Worm (Caenorhabditis elegans) whole organism, midembryonic: ENCODE results near the gene C06A12.3.

ENCODE experiments used
- T22C8.4 ChIP-seq: fragments of 200-800 bp; sonication (Bioruptor generic); IDR thresholded peaks from 2 replicates; pipeline ENCODE4 v1.3.6; 2022; ENCODE audit warnings: missing genetic modification characterization, missing compliant biosample characterization
- cog-1 ChIP-seq: sonication (generic microtip); optimal IDR thresholded peaks from 2 replicates; lab custom pipeline; 2016; ENCODE audit warnings: missing genetic modification characterization, missing compliant biosample characterization
- flt-1 ChIP-seq: fragments of 200-800 bp; sonication (Bioruptor generic); IDR thresholded peaks from 2 replicates; pipeline ENCODE4 v1.3.6; 2022; ENCODE audit warnings: missing genetic modification characterization, missing compliant biosample characterization
- klf-2 ChIP-seq: fragments of 200-800 bp; sonication (Bioruptor generic); conservative IDR thresholded peaks from 2 replicates; pipeline ENCODE4 v1.3.6; 2022; ENCODE audit warnings: missing genetic modification reagents, missing genetic modification characterization, missing compliant biosample characterization
- med-1 ChIP-seq: sonication (generic microtip); optimal IDR thresholded peaks from 2 replicates; lab custom pipeline; 2017; ENCODE audit warnings: missing genetic modification characterization, mild to moderate bottlenecking, missing compliant biosample characterization, antibody characterized with exemption, missing genetic modification reagents; ENCODE audit not compliant: insufficient read depth
- ref-1 ChIP-seq: fragments of 200-800 bp; sonication (Bioruptor generic); conservative IDR thresholded peaks from 2 replicates; pipeline ENCODE4 v1.3.6; 2022; ENCODE audit warnings: missing genetic modification reagents, missing genetic modification characterization, missing compliant biosample characterization
- tab-1 ChIP-seq: fragments of 200-800 bp; sonication (Bioruptor generic); IDR thresholded peaks from 2 replicates; pipeline ENCODE4 v1.3.6; 2022; ENCODE audit warnings: missing genetic modification characterization, missing compliant biosample characterization
- ztf-23 ChIP-seq: fragments of 200-800 bp; sonication (Bioruptor generic); IDR thresholded peaks from 2 replicates; pipeline ENCODE4 v1.3.6; 2022; ENCODE audit warnings: missing genetic modification reagents, missing genetic modification characterization, missing compliant biosample characterization
- ztf-29 ChIP-seq: fragments of 200-800 bp; sonication (Bioruptor generic); IDR thresholded peaks from 2 replicates; pipeline ENCODE4 v1.3.6; 2022; ENCODE audit warnings: missing genetic modification reagents, missing genetic modification characterization, missing compliant biosample characterization

The C06A12.3 gene

ce11 chrIV:17437038-17437437 is 9.5 kb downstream of the C06A12.3 start, which contains the start of gene C06A12.8:
TSS of gene C06A12.8 (plus strand) at chrIV:17437338.
- TF ChIP-seq tab-1 (GFP tag; lab: Robert Waterston, UW) = no peak
- no peak for TF ChIP-seq cog-1 (tag; lab: Kevin White, UChicago)
- TF ChIP-seq klf-2 (GFP tag; lab: Robert Waterston, UW) = no peak
- TF ChIP-seq ztf-23 = no peak
- no peak for TF ChIP-seq flt-1 (GFP tag; lab: Robert Waterston, UW)
- no peak for TF ChIP-seq ref-1 (GFP tag; lab: Robert Waterston, UW)
- no peak for TF ChIP-seq ztf-29 (GFP tag; lab: Robert Waterston, UW)
- no peak for TF ChIP-seq med-1
- TF ChIP-seq T22C8.4 (GFP tag; lab: Robert Waterston, UW) = no peak

ce11 chrIV:17440001-17440400 is 12.5 kb downstream of the C06A12.3 start, which contains the start of gene C06A12.19:
TSS of gene C06A12.19 (minus strand) at chrIV:17440101.
- TF ChIP-seq tab-1 (GFP tag; lab: Robert Waterston, UW) (no peak), ref-1 (GFP tag; lab: Robert Waterston, UW) (no peak), ztf-23 (no peak), ztf-29 (GFP tag; lab: Robert Waterston, UW) (no peak)

- TF ChIP-seq ztf-23 (no peak), ztf-29 (GFP tag; lab: Robert Waterston, UW) (no peak), ref-1 (GFP tag; lab: Robert Waterston, UW) (no peak), T22C8.4 (GFP tag; lab: Robert Waterston, UW) (no peak), cog-1 (tag; lab: Kevin White, UChicago) (no peak), tab-1 (GFP tag; lab: Robert Waterston, UW) (no peak), med-1 (no peak), flt-1 (GFP tag; lab: Robert Waterston, UW) (no peak), klf-2 (GFP tag; lab: Robert Waterston, UW) (no peak)
These were observed 12.9 kb downstream of the C06A12.3 start, which contains the start of gene F08A7.1 for ce11 chrIV:17440417-17440816. TSS of gene F08A7.1 (plus strand) at chrIV:17440607.

- no peak for TF ChIP-seq T22C8.4 (GFP tag; lab: Robert Waterston, UW)
- no peak for TF ChIP-seq ztf-23
- TF ChIP-seq flt-1 (GFP tag; lab: Robert Waterston, UW) = no peak
- no peak for TF ChIP-seq klf-2 (GFP tag; lab: Robert Waterston, UW)
- no peak for TF ChIP-seq ztf-29 (GFP tag; lab: Robert Waterston, UW)
- TF ChIP-seq med-1 = no peak
- no peak for TF ChIP-seq ref-1 (GFP tag; lab: Robert Waterston, UW)
- TF ChIP-seq cog-1 (tag; lab: Kevin White, UChicago) = no peak
- no peak for TF ChIP-seq tab-1 (GFP tag; lab: Robert Waterston, UW)
These were observed 13.7 kb downstream of the C06A12.3 start for ce11 chrIV:17441260-17441659.

- no peak for TF ChIP-seq ztf-23
- no peak for TF ChIP-seq ztf-29 (GFP tag; lab: Robert Waterston, UW)
- TF ChIP-seq med-1 = no peak
- TF ChIP-seq klf-2 (GFP tag; lab: Robert Waterston, UW) = no peak
- no peak for TF ChIP-seq flt-1 (GFP tag; lab: Robert Waterston, UW)
- no peak for TF ChIP-seq ref-1 (GFP tag; lab: Robert Waterston, UW)
- no peak for TF ChIP-seq cog-1 (tag; lab: Kevin White, UChicago)
- TF ChIP-seq tab-1 (GFP tag; lab: Robert Waterston, UW) = no peak
- no peak for TF ChIP-seq T22C8.4 (GFP tag; lab: Robert Waterston, UW)
These were observed 15.0 kb downstream of the C06A12.3 start, which contains the start of gene F11E6.11 for ce11 chrIV:17442503-17442902. TSS of gene F11E6.11 (plus strand) at chrIV:17442827.

ce11 chrIV:17448319-17448718 is 20.8 kb downstream of the C06A12.3 start:
- no peak for TF ChIP-seq ztf-29 (GFP tag; lab: Robert Waterston, UW)

- TF ChIP-seq tab-1 (GFP tag; lab: Robert Waterston, UW) (no peak), flt-1 (GFP tag; lab: Robert Waterston, UW) (no peak), T22C8.4 (GFP tag; lab: Robert Waterston, UW) (no peak), cog-1 (tag; lab: Kevin White, UChicago) (no peak), ref-1 (GFP tag; lab: Robert Waterston, UW) (no peak), ztf-23 (no peak), klf-2 (GFP tag; lab: Robert Waterston, UW) (no peak), ztf-29 (GFP tag; lab: Robert Waterston, UW) (no peak), med-1 (no peak)
These were observed 22.9 kb downstream of the C06A12.3 start, which contains the start of gene F11E6.8 for ce11 chrIV:17450443-17450842. TSS of gene F11E6.8 (minus strand) at chrIV:17450543.

ce11 chrIV:17453200-17453599 is 25.7 kb downstream of the C06A12.3 start:
- TF ChIP-seq ztf-29 (GFP tag; lab: Robert Waterston, UW) (no peak), tab-1 (GFP tag; lab: Robert Waterston, UW) (no peak), ref-1 (GFP tag; lab: Robert Waterston, UW) (no peak), ztf-23 (no peak), T22C8.4 (GFP tag; lab: Robert Waterston, UW) (no peak), klf-2 (GFP tag; lab: Robert Waterston, UW) (no peak), med-1 (no peak), flt-1 (GFP tag; lab: Robert Waterston, UW) (no peak), cog-1 (tag; lab: Kevin White, UChicago) (no peak)

ce11 chrIV:17453996-17454395 is 26.5 kb downstream of the C06A12.3 start:
- TF ChIP-seq med-1 = no peak
- TF ChIP-seq klf-2 (GFP tag; lab: Robert Waterston, UW) = no peak
- TF ChIP-seq cog-1 (tag; lab: Kevin White, UChicago) = no peak
- no peak for TF ChIP-seq flt-1 (GFP tag; lab: Robert Waterston, UW)
- TF ChIP-seq T22C8.4 (GFP tag; lab: Robert Waterston, UW) = no peak
- TF ChIP-seq tab-1 (GFP tag; lab: Robert Waterston, UW) = no peak
- no peak for TF ChIP-seq ztf-23
- no peak for TF ChIP-seq ztf-29 (GFP tag; lab: Robert Waterston, UW)
- TF ChIP-seq ref-1 (GFP tag; lab: Robert Waterston, UW) = no peak

- TF ChIP-seq flt-1 (GFP tag; lab: Robert Waterston, UW) (no peak), tab-1 (GFP tag; lab: Robert Waterston, UW) (no peak), T22C8.4 (GFP tag; lab: Robert Waterston, UW) (no peak), med-1 (no peak), klf-2 (GFP tag; lab: Robert Waterston, UW) (no peak), ztf-23 (no peak), ref-1 (GFP tag; lab: Robert Waterston, UW) (no peak), ztf-29 (GFP tag; lab: Robert Waterston, UW) (no peak), cog-1 (tag; lab: Kevin White, UChicago) (no peak)
These were observed 33.7 kb downstream of the C06A12.3 start, which contains the start of gene rif-1.1 for ce11 chrIV:17461222-17461707. TSS of gene rif-1.1 (minus strand) at chrIV:17461272.
